Fruit fly (Drosophila melanogaster): ENCODE data around the gene rha.

- TF ChIP-seq CG10462 (GFP tag; optimal IDR thresholded peaks at IDR 0.05): no peak
- TF ChIP-seq Vsx1 (GFP tag; optimal IDR thresholded peaks at IDR 0.05): no peak
- TF ChIP-seq CG6683 (GFP tag; optimal IDR thresholded peaks at IDR 0.05): no peak
- TF ChIP-seq vvl (GFP tag; IDR thresholded peaks at IDR 0.05): no peak
- no peak for TF ChIP-seq CG6272 (GFP tag; IDR thresholded peaks at IDR 0.05)
- TF ChIP-seq sqz (GFP tag; optimal IDR thresholded peaks at IDR 0.05): no peak
- TF ChIP-seq CG2199 (GFP tag; IDR thresholded peaks at IDR 0.05): no peak
- TF ChIP-seq CG2889 (GFP tag; IDR thresholded peaks at IDR 0.05): no peak
- TF ChIP-seq CG8924 (tag; optimal IDR thresholded peaks at IDR 0.05): no peak
- TF ChIP-seq prd (optimal IDR thresholded peaks at IDR 0.05): no peak
- no peak for TF ChIP-seq prd (GFP tag; IDR thresholded peaks at IDR 0.05)
- TF ChIP-seq Lim3 (GFP tag; IDR thresholded peaks at IDR 0.05): no peak
- no peak for TF ChIP-seq CG34422 (GFP tag; IDR thresholded peaks at IDR 0.05)
These were observed 37.8 kb upstream of the rha start, which contains the start of gene CG31370 for dm6 chr3R:25302239-25302638.
